Worm (Caenorhabditis elegans) whole organism, L1 larva: ENCODE data around the gene grl-25.

ENCODE experiments used
- C16A3.4 ChIP-seq: fragments of 150-350 bp; optimal IDR thresholded peaks from 2 replicates; lab custom pipeline; 2014; ENCODE audit warnings: missing biosample characterization, missing genetic modification characterization
- F16B12.6 ChIP-seq: fragments of 150-350 bp; optimal IDR thresholded peaks from 2 replicates; lab custom pipeline; 2014; ENCODE audit warnings: missing biosample characterization, missing genetic modification characterization
- aha-1 ChIP-seq: fragments of 150-350 bp; optimal IDR thresholded peaks from 2 replicates; lab custom pipeline; 2014; ENCODE audit warnings: missing biosample characterization, missing genetic modification characterization
- alr-1 ChIP-seq: fragments of 200-800 bp; sonication (Bioruptor generic); optimal IDR thresholded peaks from 2 replicates; lab custom pipeline; 2018; ENCODE audit warnings: borderline replicate concordance, mild to moderate bottlenecking, missing genetic modification characterization, missing compliant biosample characterization
- blmp-1 ChIP-seq: fragments of 150-350 bp; optimal IDR thresholded peaks from 2 replicates; lab custom pipeline; 2014; ENCODE audit warnings: missing biosample characterization, missing genetic modification characterization
- ceh-8 ChIP-seq: fragments of 200-800 bp; sonication (Bioruptor generic); optimal IDR thresholded peaks from 2 replicates; lab custom pipeline; 2018; ENCODE audit warnings: mild to moderate bottlenecking, missing genetic modification characterization, moderate library complexity, missing compliant biosample characterization
- ceh-82 ChIP-seq, 3 experiments: fragments of 150-350 bp in 1 of 3; sonication (generic microtip) in 2 of 3; optimal IDR thresholded peaks; 2 replicates each; lab custom pipeline; 2014 to 2017; ENCODE audit warnings: missing biosample characterization in 3 of 3, missing genetic modification characterization in 3 of 3
- ceh-88 ChIP-seq: fragments of 200-800 bp; sonication (Bioruptor generic); IDR thresholded peaks from 2 replicates; pipeline ENCODE4 v1.3.6; 2022; ENCODE audit warnings: missing genetic modification characterization, missing compliant biosample characterization
- dpl-1 ChIP-seq, 3 experiments: fragments of 150-350 bp in 2 of 3; sonication (generic microtip) in 1 of 3; optimal IDR thresholded peaks; 2 replicates each; lab custom pipeline; 2014 to 2017; ENCODE audit warnings: missing biosample characterization in 3 of 3, missing genetic modification characterization in 3 of 3, missing genetic modification reagents in 3 of 3
- dsc-1 ChIP-seq: sonication (generic microtip); optimal IDR thresholded peaks from 2 replicates; lab custom pipeline; 2016; ENCODE audit warnings: mild to moderate bottlenecking, missing genetic modification characterization, missing compliant biosample characterization
- efl-1 ChIP-seq, 4 experiments: fragments of 150-350 bp; optimal IDR thresholded peaks in 3 of 4; peaks in 1 of 4; 1 replicate in 1 of 4; 2 replicates in 3 of 4; lab custom pipeline; 2014; ENCODE audit warnings: missing biosample characterization in 2 of 4, missing genetic modification characterization in 2 of 4, missing genetic modification reagents in 2 of 4
- egl-13 ChIP-seq: sonication (generic microtip); optimal IDR thresholded peaks from 2 replicates; lab custom pipeline; 2016; ENCODE audit warnings: missing genotype, missing genetic modification reagents, missing genetic modification characterization, missing compliant biosample characterization
- ets-5 ChIP-seq: fragments of 200-800 bp; sonication (Bioruptor generic); IDR thresholded peaks from 2 replicates; pipeline ENCODE4 v1.3.6; 2022; ENCODE audit warnings: missing genetic modification characterization, missing compliant biosample characterization
- fkh-10 ChIP-seq: sonication (generic microtip); optimal IDR thresholded peaks from 2 replicates; lab custom pipeline; 2017; ENCODE audit warnings: missing biosample characterization, missing genetic modification reagents, missing genetic modification characterization
- fkh-8 ChIP-seq: sonication (generic microtip); optimal IDR thresholded peaks from 2 replicates; lab custom pipeline; 2016; ENCODE audit warnings: mild to moderate bottlenecking, missing genetic modification characterization, missing compliant biosample characterization
- fos-1 ChIP-seq: fragments of 150-350 bp; optimal IDR thresholded peaks from 2 replicates; lab custom pipeline; 2014; ENCODE audit warnings: missing biosample characterization, missing genetic modification characterization
- grh-1 ChIP-seq: fragments of 200-800 bp; sonication (Bioruptor generic); IDR thresholded peaks from 2 replicates; pipeline ENCODE4 v1.3.6; 2022; ENCODE audit warnings: missing genetic modification reagents, missing genetic modification characterization, missing compliant biosample characterization
- hpl-2 ChIP-seq: fragments of 150-350 bp; optimal IDR thresholded peaks from 2 replicates; lab custom pipeline; 2014; ENCODE audit warnings: missing biosample characterization, missing genetic modification reagents, missing genetic modification characterization
- isw-1 ChIP-seq: fragments of 200-800 bp; sonication (Bioruptor generic); IDR thresholded peaks from 2 replicates; pipeline ENCODE4 v1.3.6; 2022; ENCODE audit warnings: missing genetic modification characterization, missing compliant biosample characterization
- lin-13 ChIP-seq: fragments of 150-350 bp; optimal IDR thresholded peaks from 2 replicates; lab custom pipeline; 2014; ENCODE audit warnings: missing biosample characterization, missing genetic modification reagents, missing genetic modification characterization
- lin-14 ChIP-seq: fragments of 200-800 bp; sonication (Bioruptor generic); optimal IDR thresholded peaks from 2 replicates; lab custom pipeline; 2018; ENCODE audit warnings: mild to moderate bottlenecking, missing genetic modification characterization, moderate library complexity, missing compliant biosample characterization
- lin-15B ChIP-seq: fragments of 150-350 bp; sonication (generic microtip); optimal IDR thresholded peaks from 3 replicates; lab custom pipeline; 2014; ENCODE audit warnings: missing biosample characterization, missing genetic modification characterization
- lin-35 ChIP-seq, 2 experiments: fragments of 150-350 bp; optimal IDR thresholded peaks; 2 replicates each; lab custom pipeline; 2014; ENCODE audit warnings: missing biosample characterization in 2 of 2, missing genetic modification characterization in 2 of 2, missing genetic modification reagents in 2 of 2
- mab-9 ChIP-seq: fragments of 200-800 bp; sonication (Bioruptor generic); IDR thresholded peaks from 2 replicates; pipeline ENCODE4 v1.3.6; 2022; ENCODE audit warnings: missing genetic modification reagents, missing genetic modification characterization, missing compliant biosample characterization
- mef-2 ChIP-seq: fragments of 150-350 bp; optimal IDR thresholded peaks from 2 replicates; lab custom pipeline; 2014; ENCODE audit warnings: missing biosample characterization, missing genetic modification characterization
- nhr-11 ChIP-seq: fragments of 150-350 bp; optimal IDR thresholded peaks from 2 replicates; lab custom pipeline; 2014; ENCODE audit warnings: missing biosample characterization, missing genetic modification characterization
- nhr-19 ChIP-seq: fragments of 200-800 bp; sonication (Bioruptor generic); conservative IDR thresholded peaks from 2 replicates; pipeline ENCODE4 v1.3.6; 2022; ENCODE audit warnings: missing genetic modification characterization, missing compliant biosample characterization
- nhr-20 ChIP-seq: sonication (generic microtip); optimal IDR thresholded peaks from 2 replicates; lab custom pipeline; 2016; ENCODE audit warnings: mild to moderate bottlenecking, missing genetic modification characterization, missing compliant biosample characterization
- nhr-28 ChIP-seq: fragments of 150-350 bp; optimal IDR thresholded peaks from 2 replicates; lab custom pipeline; 2014; ENCODE audit warnings: missing biosample characterization, missing genetic modification characterization
- nhr-47 ChIP-seq: sonication (generic microtip); optimal IDR thresholded peaks from 2 replicates; lab custom pipeline; 2016; ENCODE audit warnings: mild to moderate bottlenecking, missing genetic modification characterization, moderate library complexity, missing compliant biosample characterization
- nhr-71 ChIP-seq: sonication (generic microtip); optimal IDR thresholded peaks from 2 replicates; lab custom pipeline; 2016; ENCODE audit warnings: mild to moderate bottlenecking, missing genetic modification characterization, moderate library complexity, missing compliant biosample characterization
- nhr-90 ChIP-seq: sonication (generic microtip); optimal IDR thresholded peaks from 2 replicates; lab custom pipeline; 2016; ENCODE audit warnings: mild to moderate bottlenecking, missing genetic modification characterization, missing compliant biosample characterization; ENCODE audit not compliant: poor library complexity
- pax-3 ChIP-seq: fragments of 200-800 bp; sonication (Bioruptor generic); optimal IDR thresholded peaks from 2 replicates; lab custom pipeline; 2018; ENCODE audit warnings: mild to moderate bottlenecking, missing genetic modification characterization, moderate library complexity, missing compliant biosample characterization
- pqm-1 ChIP-seq: sonication (generic microtip); optimal IDR thresholded peaks from 3 replicates; lab custom pipeline; 2017; ENCODE audit warnings: missing biosample characterization, missing genetic modification characterization
- rnt-1 ChIP-seq: sonication (generic microtip); optimal IDR thresholded peaks from 2 replicates; lab custom pipeline; 2016; ENCODE audit warnings: mild to moderate bottlenecking, missing genetic modification characterization, moderate library complexity, missing compliant biosample characterization
- skn-1 ChIP-seq: fragments of 150-350 bp; optimal IDR thresholded peaks from 2 replicates; lab custom pipeline; 2014; ENCODE audit warnings: missing biosample characterization, missing genetic modification characterization
- snpc-4 ChIP-seq: fragments of 150-350 bp; optimal IDR thresholded peaks from 2 replicates; lab custom pipeline; 2014; ENCODE audit warnings: missing biosample characterization, missing genetic modification characterization
- snu-23 ChIP-seq: sonication (generic microtip); optimal IDR thresholded peaks from 2 replicates; lab custom pipeline; 2016; ENCODE audit warnings: missing genetic modification characterization, missing compliant biosample characterization
- sptf-1 ChIP-seq: fragments of 150-350 bp; optimal IDR thresholded peaks from 2 replicates; lab custom pipeline; 2014; ENCODE audit warnings: missing biosample characterization, missing genetic modification characterization
- tbx-2 ChIP-seq: sonication (generic microtip); optimal IDR thresholded peaks from 2 replicates; lab custom pipeline; 2016; ENCODE audit warnings: missing genetic modification characterization, missing compliant biosample characterization
- tlp-1 ChIP-seq: fragments of 150-350 bp; optimal IDR thresholded peaks from 2 replicates; lab custom pipeline; 2014; ENCODE audit warnings: missing biosample characterization, missing genetic modification characterization
- unc-130 ChIP-seq: fragments of 150-350 bp; optimal IDR thresholded peaks from 2 replicates; lab custom pipeline; 2017; ENCODE audit warnings: missing biosample characterization, missing genetic modification characterization, inconsistent platforms
- unc-62 ChIP-seq: fragments of 150-350 bp; optimal IDR thresholded peaks from 2 replicates; lab custom pipeline; 2014; ENCODE audit warnings: missing biosample characterization, missing genetic modification reagents, missing genetic modification characterization
- unc-86 ChIP-seq: sonication (generic microtip); optimal IDR thresholded peaks from 2 replicates; lab custom pipeline; 2016; ENCODE audit warnings: missing genetic modification characterization, missing compliant biosample characterization
- vab-15 ChIP-seq: sonication (generic microtip); optimal IDR thresholded peaks from 2 replicates; lab custom pipeline; 2017; ENCODE audit warnings: missing genotype, mild to moderate bottlenecking, missing genetic modification characterization, missing compliant biosample characterization
- xbp-1 ChIP-seq: sonication (generic microtip); optimal IDR thresholded peaks from 2 replicates; lab custom pipeline; 2016; ENCODE audit warnings: missing genetic modification characterization, missing compliant biosample characterization
- ztf-11 ChIP-seq, 2 experiments: sonication (generic microtip); optimal IDR thresholded peaks; 2 replicates each; lab custom pipeline; 2016 to 2017; ENCODE audit warnings: missing genetic modification characterization in 2 of 2, missing biosample characterization in 1 of 2, missing compliant biosample characterization in 1 of 2
- ztf-4 ChIP-seq: fragments of 150-350 bp; optimal IDR thresholded peaks from 2 replicates; lab custom pipeline; 2014; ENCODE audit warnings: missing biosample characterization, missing genetic modification characterization

Gene grl-25

DNA sequence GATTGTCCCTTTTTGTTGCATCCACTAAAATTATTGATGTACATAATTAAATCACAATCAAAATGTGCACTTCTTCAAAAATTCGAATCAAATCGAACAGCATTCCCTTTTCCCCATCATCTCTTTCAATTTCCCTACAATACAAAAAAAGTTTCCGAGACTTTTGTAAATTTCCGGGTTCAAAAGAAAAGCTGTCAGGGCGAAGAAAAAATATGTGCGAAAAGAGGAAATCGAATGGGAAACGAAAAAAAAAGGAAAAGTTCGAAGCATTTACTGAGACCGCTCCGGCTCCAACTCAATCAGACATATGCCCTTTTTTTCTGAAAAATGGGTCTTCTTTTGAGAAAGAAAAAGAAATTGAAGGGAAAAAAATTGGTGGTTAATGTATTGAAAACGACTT lies 12.9 kb upstream of the grl-25 start:
- TF ChIP-seq lin-14 (peak; percentile 38), aha-1 (tag; lab: Kevin White, UChicago) (no peak), fkh-10 (GFP tag; lab: Kevin White, UChicago) (peak; percentile 51)

DNA sequence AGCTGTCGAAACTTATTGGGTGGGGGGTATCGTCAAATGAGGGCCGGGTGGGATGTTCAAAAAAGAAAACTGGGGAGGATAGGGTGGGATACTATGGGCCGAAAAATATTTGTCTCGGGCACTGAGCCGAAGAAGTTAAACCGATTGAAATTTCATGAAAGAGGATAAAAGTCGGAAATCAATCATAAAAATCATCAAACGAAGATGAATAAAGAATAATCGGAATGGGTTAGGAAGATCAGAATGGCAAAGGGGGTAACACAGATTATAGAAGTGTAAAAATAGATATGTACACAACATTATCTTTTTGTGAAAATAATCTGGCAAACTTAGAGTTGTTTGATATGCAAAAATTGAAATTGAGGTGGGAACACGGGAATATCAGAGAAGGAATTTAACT lies 6.6 kb upstream of the grl-25 start:
- TF ChIP-seq rnt-1 (tag; lab: Kevin White, UChicago) (no peak), nhr-47 (tag; lab: Kevin White, UChicago) (no peak), dsc-1 (tag; lab: Kevin White, UChicago) (no peak), ceh-88 (GFP tag; lab: Robert Waterston, UW) (no peak), pqm-1 (tag; lab: Kevin White, UChicago) (no peak), ztf-11 (tag; optimal IDR thresholded peaks at IDR 0.05; lab: Kevin White, UChicago) (no peak), unc-86 (no peak), mab-9 (no peak), unc-62 (GFP tag; lab: Kevin White, UChicago) (no peak), fkh-10 (GFP tag; lab: Kevin White, UChicago) (no peak), hpl-2 (GFP tag; lab: Kevin White, UChicago) (no peak), xbp-1 (tag; lab: Kevin White, UChicago) (no peak), skn-1 (no peak)

DNA sequence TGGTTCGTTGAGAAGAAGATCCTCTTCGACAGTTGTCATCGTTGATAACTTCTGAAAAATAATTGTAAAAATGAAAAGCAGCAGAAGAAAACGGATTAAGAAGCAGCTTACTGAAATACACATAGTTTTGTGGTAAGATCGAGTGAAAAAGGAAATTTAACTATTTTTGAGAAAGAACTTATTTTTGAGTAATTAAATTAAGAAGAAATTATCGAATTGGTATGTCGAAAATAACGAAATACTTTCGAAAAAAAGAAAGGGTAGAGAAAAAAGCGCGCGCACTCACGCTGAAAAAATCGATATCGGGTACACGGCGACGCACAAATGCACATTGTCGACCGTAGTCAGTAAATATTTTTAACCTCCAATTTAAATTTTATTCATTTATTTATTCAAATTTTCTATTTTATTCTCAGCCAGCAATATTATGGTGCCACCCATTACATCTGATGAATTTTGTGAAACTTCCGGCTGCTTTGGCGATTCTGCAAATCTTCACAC lies 5.9 kb upstream of the grl-25 start, which contains the start of the genes ZK643.5 and ZK643.2:
ZK643.5 (minus strand) TSS at position 51 of the 501 bp plus-strand sequence.
ZK643.2 (plus strand) TSS at position 395 of the 501 bp plus-strand sequence.
- peak; percentile 12; the same call in 1 of the 2 replicates for TF ChIP-seq isw-1 (GFP tag; lab: Robert Waterston, UW)
- TF ChIP-seq unc-62 (GFP tag; lab: Kevin White, UChicago) = no peak
- TF ChIP-seq mab-9 = no peak
- peak; percentile 27 for TF ChIP-seq fkh-8
- TF ChIP-seq nhr-19 (GFP tag; lab: Robert Waterston, UW) = peak; percentile 63
- peak; percentile 21 for TF ChIP-seq fos-1
- peak; percentile 72 for TF ChIP-seq tbx-2 (tag; lab: Kevin White, UChicago)
- peak; percentile 68 for TF ChIP-seq rnt-1 (tag; lab: Kevin White, UChicago)
- TF ChIP-seq nhr-90 (tag; lab: Kevin White, UChicago) = peak; percentile 47
- TF ChIP-seq unc-86 = peak; percentile 69
- no peak for TF ChIP-seq sptf-1 (tag; lab: Kevin White, UChicago)
- peak; percentile 73 for TF ChIP-seq xbp-1 (tag; lab: Kevin White, UChicago)
- no peak for TF ChIP-seq ets-5 (GFP tag; lab: Robert Waterston, UW)
- no peak for TF ChIP-seq alr-1
- peak; percentile 80 for TF ChIP-seq nhr-71 (tag; lab: Kevin White, UChicago)
- TF ChIP-seq snpc-4 = no peak
- peak; percentile 37 for TF ChIP-seq lin-15B
- no peak for TF ChIP-seq mef-2 (tag; lab: Kevin White, UChicago)
- TF ChIP-seq lin-13 = no peak
- peak; percentile 65 for TF ChIP-seq egl-13 (tag; lab: Kevin White, UChicago)
- no peak for TF ChIP-seq nhr-28
- TF ChIP-seq nhr-20 (tag; lab: Kevin White, UChicago) = peak; percentile 74
- TF ChIP-seq C16A3.4 (tag; lab: Kevin White, UChicago) = peak; percentile 66
- TF ChIP-seq dpl-1 (GFP tag; optimal IDR thresholded peaks at IDR 0.05; lab: Kevin White, UChicago) = peak; percentile 75 to 86 (median 79)
- TF ChIP-seq dsc-1 (tag; lab: Kevin White, UChicago) = peak; percentile 61
- peak; percentile 76 to 90 for TF ChIP-seq lin-35 (GFP tag; optimal IDR thresholded peaks at IDR 0.05; lab: Kevin White, UChicago)
- TF ChIP-seq grh-1 = no peak
- no peak for TF ChIP-seq nhr-11
- no peak for TF ChIP-seq tlp-1 (tag; lab: Kevin White, UChicago)
- peak; percentile 26 for TF ChIP-seq unc-130 (tag; lab: Kevin White, UChicago)
- TF ChIP-seq vab-15 (tag; lab: Kevin White, UChicago) = no peak
- peak; percentile 57 to 79 for TF ChIP-seq efl-1 (optimal IDR thresholded peaks at IDR 0.05; lab: Kevin White, UChicago)
- TF ChIP-seq efl-1 (GFP tag; optimal IDR thresholded peaks at IDR 0.05 in 1 of 2; lab: Kevin White, UChicago) = peak; percentile 82 to 96
- TF ChIP-seq ceh-8 (GFP tag; lab: Kevin White, UChicago) = no peak
- peak; percentile 70 for TF ChIP-seq blmp-1 (tag; lab: Kevin White, UChicago)
- no peak for TF ChIP-seq pax-3
- TF ChIP-seq snu-23 (GFP tag; lab: Kevin White, UChicago) = peak; percentile 80
- TF ChIP-seq ztf-4 = peak; percentile 11
- peak; percentile 87 for TF ChIP-seq F16B12.6 (tag; lab: Kevin White, UChicago)
- TF ChIP-seq ceh-82 (tag; optimal IDR thresholded peaks at IDR 0.05; lab: Kevin White, UChicago) = peak; percentile 26 to 72 (median 38)
